Worm (Caenorhabditis elegans): ENCODE results near the gene Y22D7AL.1.

ce11 chrIII:1663056-1663455 is 10.8 kb downstream of the Y22D7AL.1 start:
- TF ChIP-seq hmbx-1 (tag; optimal IDR thresholded peaks at IDR 0.05) (no peak), ama-1 (optimal IDR thresholded peaks at IDR 0.05) (no peak), tbx-11 (GFP tag; IDR thresholded peaks at IDR 0.05) (no peak)

Data from whole organism, early embryonic.